Fruit fly (Drosophila melanogaster): ENCODE results near the gene CG42507.

CG42507 gene

dm6 chr3L:14752816-14753215 is 4.9 kb downstream of the CG42507 start:
- TF ChIP-seq lola (GFP tag; optimal IDR thresholded peaks at IDR 0.05) (no peak), Dfd (GFP tag; optimal IDR thresholded peaks at IDR 0.05) (peak; percentile 89)

dm6 chr3L:14751056-14751671 is 6.6 kb downstream of the CG42507 start:
- TF ChIP-seq OdsH (GFP tag; optimal IDR thresholded peaks at IDR 0.05) (no peak), foxo (GFP tag; optimal IDR thresholded peaks at IDR 0.05) (no peak), Dfd (GFP tag; optimal IDR thresholded peaks at IDR 0.05) (peak; percentile 91)

dm6 chr3L:14743106-14743692 is 14.6 kb downstream of the CG42507 start:
- TF ChIP-seq lola (GFP tag; optimal IDR thresholded peaks at IDR 0.05) (no peak), psq (GFP tag; optimal IDR thresholded peaks at IDR 0.05) (peak; percentile 90), brk (GFP tag; optimal IDR thresholded peaks at IDR 0.05) (peak; percentile 2)

- TF ChIP-seq woc (GFP tag; optimal IDR thresholded peaks at IDR 0.05) (no peak), Mio (GFP tag; optimal IDR thresholded peaks at IDR 0.05) (no peak), br (GFP tag; optimal IDR thresholded peaks at IDR 0.05) (no peak), Hr78 (GFP tag; optimal IDR thresholded peaks at IDR 0.05) (no peak), dsf (GFP tag; optimal IDR thresholded peaks at IDR 0.05; ENCODE audit: borderline replicate concordance) (no peak), foxo (GFP tag; optimal IDR thresholded peaks at IDR 0.05) (no peak), sv (GFP tag; optimal IDR thresholded peaks at IDR 0.05) (no peak), h (GFP tag; optimal IDR thresholded peaks at IDR 0.05) (no peak), brk (GFP tag; optimal IDR thresholded peaks at IDR 0.05) (no peak), lola (GFP tag; optimal IDR thresholded peaks at IDR 0.05) (no peak), CrebA (GFP tag; optimal IDR thresholded peaks at IDR 0.05; ENCODE audit: borderline replicate concordance) (no peak), pan (optimal IDR thresholded peaks at IDR 0.05) (no peak), dl (GFP tag; optimal IDR thresholded peaks at IDR 0.05; ENCODE audit: insufficient read depth in 1 of 2, partially characterized antibody in 2 of 2) (no peak), fru (GFP tag; optimal IDR thresholded peaks at IDR 0.05) (no peak), jim (GFP tag; optimal IDR thresholded peaks at IDR 0.05) (no peak), Myc (optimal IDR thresholded peaks at IDR 0.05) (no peak)
Measured at dm6 chr3L:14733417-14733816, 24.3 kb downstream of the CG42507 start, which contains the start of gene CG13471. Gene CG13471 (minus strand): TSS chr3L:14733517.

- no peak for TF ChIP-seq lola (GFP tag; optimal IDR thresholded peaks at IDR 0.05)
Measured at dm6 chr3L:14731790-14732189, 26.0 kb downstream of the CG42507 start.

- TF ChIP-seq Myc (optimal IDR thresholded peaks at IDR 0.05) (no peak), Hr78 (GFP tag; optimal IDR thresholded peaks at IDR 0.05) (no peak), br (GFP tag; optimal IDR thresholded peaks at IDR 0.05) (no peak), rgr (GFP tag; optimal IDR thresholded peaks at IDR 0.05) (no peak), CrebA (GFP tag; optimal IDR thresholded peaks at IDR 0.05; ENCODE audit: borderline replicate concordance) (no peak), lola (GFP tag; optimal IDR thresholded peaks at IDR 0.05) (no peak), Mio (GFP tag; optimal IDR thresholded peaks at IDR 0.05) (no peak), h (GFP tag; optimal IDR thresholded peaks at IDR 0.05) (no peak), dl (GFP tag; optimal IDR thresholded peaks at IDR 0.05; ENCODE audit: insufficient read depth in 1 of 2, partially characterized antibody in 2 of 2) (no peak), psq (GFP tag; optimal IDR thresholded peaks at IDR 0.05) (no peak), OdsH (GFP tag; optimal IDR thresholded peaks at IDR 0.05) (no peak), Hnf4 (GFP tag; optimal IDR thresholded peaks at IDR 0.05) (no peak), Vsx2 (GFP tag; optimal IDR thresholded peaks at IDR 0.05; ENCODE audit: partially characterized antibody) (no peak), jim (GFP tag; optimal IDR thresholded peaks at IDR 0.05) (no peak), sv (GFP tag; optimal IDR thresholded peaks at IDR 0.05) (no peak), GATAd (GFP tag; optimal IDR thresholded peaks at IDR 0.05) (no peak), fru (GFP tag; optimal IDR thresholded peaks at IDR 0.05) (no peak), sage (GFP tag; optimal IDR thresholded peaks at IDR 0.05) (no peak)
Measured at dm6 chr3L:14728460-14728859, 29.3 kb downstream of the CG42507 start, which contains the start of gene CG13473. Gene CG13473 (plus strand): TSS chr3L:14728760.

- TF ChIP-seq Sp1 (GFP tag; optimal IDR thresholded peaks at IDR 0.05) (no peak), CG9705 (GFP tag; optimal IDR thresholded peaks at IDR 0.05) (no peak), GATAd (GFP tag; optimal IDR thresholded peaks at IDR 0.05) (no peak), usp (GFP tag; optimal IDR thresholded peaks at IDR 0.05) (no peak), CG32264 (GFP tag; optimal IDR thresholded peaks at IDR 0.05) (no peak), pan (optimal IDR thresholded peaks at IDR 0.05) (no peak), lola (GFP tag; optimal IDR thresholded peaks at IDR 0.05) (no peak), ey (GFP tag; optimal IDR thresholded peaks at IDR 0.05) (no peak), CrebA (GFP tag; optimal IDR thresholded peaks at IDR 0.05; ENCODE audit: borderline replicate concordance) (no peak), Myc (optimal IDR thresholded peaks at IDR 0.05) (no peak), N (GFP tag; optimal IDR thresholded peaks at IDR 0.05) (no peak), Hr83 (GFP tag; optimal IDR thresholded peaks at IDR 0.05; ENCODE audit: poor library complexity, severe bottlenecking) (no peak), dl (GFP tag; optimal IDR thresholded peaks at IDR 0.05; ENCODE audit: insufficient read depth in 1 of 2, partially characterized antibody in 2 of 2) (no peak), dmrt93B (GFP tag; optimal IDR thresholded peaks at IDR 0.05) (no peak), Rel (GFP tag; optimal IDR thresholded peaks at IDR 0.05) (no peak), Rel (tag; optimal IDR thresholded peaks at IDR 0.05) (no peak), sv (GFP tag; optimal IDR thresholded peaks at IDR 0.05) (no peak), brk (GFP tag; optimal IDR thresholded peaks at IDR 0.05) (no peak), dsf (GFP tag; optimal IDR thresholded peaks at IDR 0.05; ENCODE audit: borderline replicate concordance) (no peak)
Measured at dm6 chr3L:14712799-14713198, 45.0 kb downstream of the CG42507 start.
